Fruit fly (Drosophila melanogaster): ENCODE measurements around the gene CG7627.
A peak's percentile ranks its signal among the peaks of the same experiment; 100 is the strongest.

CG7627 gene

dm6 chr2L:8362273-8362954 is at the start of gene CG7627:
Gene CG7627, minus strand, starts transcription at chr2L:8362469.
- TF ChIP-seq fd96Ca (GFP tag; IDR thresholded peaks at IDR 0.05) (peak; percentile 78; the same call in 2 of the 3 replicates), CG17806 (tag; optimal IDR thresholded peaks at IDR 0.05) (peak; percentile 46), CG12605 (GFP tag; IDR thresholded peaks at IDR 0.05) (peak; percentile 59), CG14655 (GFP tag; optimal IDR thresholded peaks at IDR 0.05) (peak; percentile 68), CG8301 (tag; optimal IDR thresholded peaks at IDR 0.05) (peak; percentile 58), gl (tag; optimal IDR thresholded peaks at IDR 0.05) (peak; percentile 7), CG9948 (tag; optimal IDR thresholded peaks at IDR 0.05) (peak; percentile 51), CG15710 (tag; optimal IDR thresholded peaks at IDR 0.05) (peak; percentile 40), rn (GFP tag; IDR thresholded peaks at IDR 0.05) (peak; percentile 45), CG4496 (GFP tag; IDR thresholded peaks at IDR 0.05) (peak; percentile 80), Ets98B (GFP tag; IDR thresholded peaks at IDR 0.05) (peak; percentile 66), CG10348 (GFP tag; IDR thresholded peaks at IDR 0.05) (peak; percentile 35; the same call in 1 of the 2 replicates), D1 (tag; optimal IDR thresholded peaks at IDR 0.05) (no peak), CG13204 (GFP tag; optimal IDR thresholded peaks at IDR 0.05) (no peak), CG34367 (tag; optimal IDR thresholded peaks at IDR 0.05) (peak; percentile 26), CG8159 (tag; optimal IDR thresholded peaks at IDR 0.05) (peak; percentile 63), EcR (GFP tag; optimal IDR thresholded peaks at IDR 0.05) (no peak), CG32121 (GFP tag; IDR thresholded peaks at IDR 0.05) (peak; percentile 54), Snoo (tag; optimal IDR thresholded peaks at IDR 0.05) (peak; percentile 49), Pif1B (GFP tag; optimal IDR thresholded peaks at IDR 0.05) (peak; percentile 13), Pif1A (GFP tag; optimal IDR thresholded peaks at IDR 0.05) (peak; percentile 43)

- TF ChIP-seq Snoo (tag; optimal IDR thresholded peaks at IDR 0.05) (no peak), EcR (GFP tag; optimal IDR thresholded peaks at IDR 0.05) (peak; percentile 57)
Observed at dm6 chr2L:8411530-8411929, 49.3 kb upstream of the CG7627 start, which contains the start of gene Naglu. Gene Naglu, minus strand, starts transcription at chr2L:8411868.

- TF ChIP-seq CG14655 (GFP tag; optimal IDR thresholded peaks at IDR 0.05) (no peak), EcR (GFP tag; optimal IDR thresholded peaks at IDR 0.05) (peak; percentile 11), CG32121 (GFP tag; IDR thresholded peaks at IDR 0.05) (peak; percentile 49; the same call in 1 of the 2 replicates), fd96Ca (GFP tag; IDR thresholded peaks at IDR 0.05) (peak; percentile 50), CG8301 (tag; optimal IDR thresholded peaks at IDR 0.05) (no peak), CG17806 (tag; optimal IDR thresholded peaks at IDR 0.05) (peak; percentile 3), rn (GFP tag; IDR thresholded peaks at IDR 0.05) (peak; percentile 24; the same call in 1 of the 2 replicates), CG8159 (tag; optimal IDR thresholded peaks at IDR 0.05) (peak; percentile 49), CG9948 (tag; optimal IDR thresholded peaks at IDR 0.05) (peak; percentile 12), Snoo (tag; optimal IDR thresholded peaks at IDR 0.05) (peak; percentile 41), gl (tag; optimal IDR thresholded peaks at IDR 0.05) (peak; percentile 74), CG10348 (GFP tag; IDR thresholded peaks at IDR 0.05) (no peak), CG12605 (GFP tag; IDR thresholded peaks at IDR 0.05) (peak; percentile 73; the same call in 1 of the 2 replicates), Ets98B (GFP tag; IDR thresholded peaks at IDR 0.05) (0 out of 2 replicates have a peak, but pooled peaks have one; percentile 36), D1 (tag; optimal IDR thresholded peaks at IDR 0.05) (no peak), CG4496 (GFP tag; IDR thresholded peaks at IDR 0.05) (peak; percentile 72), CG34367 (tag; optimal IDR thresholded peaks at IDR 0.05) (peak; percentile 39), Pif1B (GFP tag; optimal IDR thresholded peaks at IDR 0.05) (no peak), CG15710 (tag; optimal IDR thresholded peaks at IDR 0.05) (peak; percentile 35), CG13204 (GFP tag; optimal IDR thresholded peaks at IDR 0.05) (no peak), Pif1A (GFP tag; optimal IDR thresholded peaks at IDR 0.05) (no peak)
Observed at dm6 chr2L:8403286-8404270, 41.3 kb upstream of the CG7627 start, which contains the start of gene emb. Gene emb, plus strand, starts transcription at chr2L:8403573.

- TF ChIP-seq Pif1A (GFP tag; optimal IDR thresholded peaks at IDR 0.05) (no peak), CG13204 (GFP tag; optimal IDR thresholded peaks at IDR 0.05) (no peak), CG12605 (GFP tag; IDR thresholded peaks at IDR 0.05) (no peak), Ets98B (GFP tag; IDR thresholded peaks at IDR 0.05) (no peak), CG4496 (GFP tag; IDR thresholded peaks at IDR 0.05) (no peak)
Observed at dm6 chr2L:8402928-8403285, 40.6 kb upstream of the CG7627 start, which contains the start of gene fy. Gene fy, minus strand, starts transcription at chr2L:8403280.

- TF ChIP-seq Pif1A (GFP tag; optimal IDR thresholded peaks at IDR 0.05) (no peak), CG13204 (GFP tag; optimal IDR thresholded peaks at IDR 0.05) (no peak), CG10348 (GFP tag; IDR thresholded peaks at IDR 0.05) (no peak), CG17806 (tag; optimal IDR thresholded peaks at IDR 0.05) (no peak), CG14655 (GFP tag; optimal IDR thresholded peaks at IDR 0.05) (no peak), fd96Ca (GFP tag; IDR thresholded peaks at IDR 0.05) (no peak), CG15710 (tag; optimal IDR thresholded peaks at IDR 0.05) (no peak), Pif1B (GFP tag; optimal IDR thresholded peaks at IDR 0.05) (no peak), CG8301 (tag; optimal IDR thresholded peaks at IDR 0.05) (no peak)
Observed at dm6 chr2L:8399863-8400598, 37.8 kb upstream of the CG7627 start, which contains the start of gene CG31898. Gene CG31898, plus strand, starts transcription at chr2L:8400421.
